Worm (Caenorhabditis elegans): ENCODE data around the gene T05A7.12.

The T05A7.12 gene

ce11 chrII:4672584-4673110 is 9.6 kb upstream of the T05A7.12 start, which contains the start of the genes clec-140 and hmg-11 (continued):
- TF ChIP-seq F10B5.3 (tag; optimal IDR thresholded peaks at IDR 0.05) = no peak
- no peak for TF ChIP-seq cey-2 (tag; optimal IDR thresholded peaks at IDR 0.05; ENCODE audit: borderline replicate concordance, insufficient read depth)
- peak; percentile 60; the same call in 1 of the 2 replicates for TF ChIP-seq hmg-1.1 (GFP tag; IDR thresholded peaks at IDR 0.05)
- TF ChIP-seq spr-3 (GFP tag; optimal IDR thresholded peaks at IDR 0.05) = no peak
- 0 out of 2 replicates have a peak, but pooled peaks have one; percentile 40 for TF ChIP-seq nhr-41 (GFP tag; IDR thresholded peaks at IDR 0.05)
- TF ChIP-seq pqm-1 (tag; optimal IDR thresholded peaks at IDR 0.05) = peak; percentile 66
- TF ChIP-seq mxl-3 (GFP tag; optimal IDR thresholded peaks at IDR 0.05) = peak; percentile 87
- TF ChIP-seq unc-62 (GFP tag; optimal IDR thresholded peaks at IDR 0.05 in 1 of 2) = no peak
- no peak for TF ChIP-seq unc-62 (tag; optimal IDR thresholded peaks at IDR 0.05)
- TF ChIP-seq madf-5 (GFP tag; IDR thresholded peaks at IDR 0.05) = no peak
- TF ChIP-seq mdt-29 (GFP tag; IDR thresholded peaks at IDR 0.05) = no peak
- TF ChIP-seq D1046.2 (GFP tag; IDR thresholded peaks at IDR 0.05) = no peak
- TF ChIP-seq ceh-82 (tag; optimal IDR thresholded peaks at IDR 0.05) = no peak
- no peak for TF ChIP-seq nhr-42 (GFP tag; IDR thresholded peaks at IDR 0.05)
- no peak for TF ChIP-seq daf-12 (tag; optimal IDR thresholded peaks at IDR 0.05)
- TF ChIP-seq pha-4 (GFP tag; IDR thresholded peaks at IDR 0.05) = no peak
- no peak for TF ChIP-seq pha-4 (tag; optimal IDR thresholded peaks at IDR 0.05)
- TF ChIP-seq spr-1 (tag; optimal IDR thresholded peaks at IDR 0.05) = no peak
- no peak for TF ChIP-seq Y105C5A.15 (GFP tag; IDR thresholded peaks at IDR 0.05)
- no peak for TF ChIP-seq ces-1 (GFP tag; optimal IDR thresholded peaks at IDR 0.05)
- no peak for TF ChIP-seq dmd-9 (GFP tag; IDR thresholded peaks at IDR 0.05)
- TF ChIP-seq nhr-11 (tag; optimal IDR thresholded peaks at IDR 0.05) = no peak
- TF ChIP-seq tag-97 (GFP tag; IDR thresholded peaks at IDR 0.05) = no peak
- TF ChIP-seq ZK546.5 (tag; optimal IDR thresholded peaks at IDR 0.05) = no peak
- no peak for TF ChIP-seq ceh-44 (GFP tag; IDR thresholded peaks at IDR 0.05)
- TF ChIP-seq zag-1 (tag; optimal IDR thresholded peaks at IDR 0.05) = no peak
- TF ChIP-seq Y48G9A.11 (GFP tag; IDR thresholded peaks at IDR 0.05) = no peak
- no peak for TF ChIP-seq lin-13 (GFP tag; optimal IDR thresholded peaks at IDR 0.05)
- TF ChIP-seq nhr-111 (GFP tag; optimal IDR thresholded peaks at IDR 0.05) = no peak
- no peak for TF ChIP-seq ctbp-1 (GFP tag; IDR thresholded peaks at IDR 0.05)
- peak; percentile 44 for TF ChIP-seq dmd-6 (GFP tag; IDR thresholded peaks at IDR 0.05)
- TF ChIP-seq skn-1 (tag; optimal IDR thresholded peaks at IDR 0.05) = no peak
- peak; percentile 67 for TF ChIP-seq nhr-77 (tag; optimal IDR thresholded peaks at IDR 0.05)
- TF ChIP-seq mes-2 (tag; optimal IDR thresholded peaks at IDR 0.05; ENCODE audit: poor library complexity, severe bottlenecking) = no peak
- TF ChIP-seq lsy-2 (tag; optimal IDR thresholded peaks at IDR 0.05) = no peak
- no peak for TF ChIP-seq F26F4.8 (GFP tag; conservative IDR thresholded peaks at IDR 0.05)
- no peak for TF ChIP-seq lim-7 (GFP tag; IDR thresholded peaks at IDR 0.05)
- no peak for TF ChIP-seq zfp-3 (GFP tag; conservative IDR thresholded peaks at IDR 0.05)
- TF ChIP-seq lin-39 (tag; optimal IDR thresholded peaks at IDR 0.05) = no peak
- no peak for TF ChIP-seq mep-1 (tag; optimal IDR thresholded peaks at IDR 0.05)
- TF ChIP-seq unc-39 (tag; optimal IDR thresholded peaks at IDR 0.05) = no peak
- TF ChIP-seq hif-1 (tag; optimal IDR thresholded peaks at IDR 0.05) = no peak
- TF ChIP-seq nhr-237 (tag; optimal IDR thresholded peaks at IDR 0.05) = no peak
- no peak for TF ChIP-seq snpc-1.2 (GFP tag; IDR thresholded peaks at IDR 0.05)
- TF ChIP-seq lin-38 (GFP tag; IDR thresholded peaks at IDR 0.05) = no peak; the same call in 1 of the 2 replicates
- no peak for TF ChIP-seq ceh-28 (tag; optimal IDR thresholded peaks at IDR 0.05)
- TF ChIP-seq nhr-48 (tag; optimal IDR thresholded peaks at IDR 0.05) = no peak
- TF ChIP-seq ama-1 (optimal IDR thresholded peaks at IDR 0.05) = no peak
- TF ChIP-seq hlh-30 (tag; optimal IDR thresholded peaks at IDR 0.05; ENCODE audit: insufficient read depth) = peak; percentile 91
- no peak for TF ChIP-seq ztf-7 (tag; optimal IDR thresholded peaks at IDR 0.05)
- no peak for TF ChIP-seq lin-15B (tag; optimal IDR thresholded peaks at IDR 0.05)
- no peak for TF ChIP-seq daf-16 (GFP tag; optimal IDR thresholded peaks at IDR 0.05)
- TF ChIP-seq daf-16 (tag; optimal IDR thresholded peaks at IDR 0.05) = no peak
